Fruit fly (Drosophila melanogaster) whole organism, embryonic: ENCODE results near the gene CG34429.
A peak's percentile ranks its signal among the peaks of the same experiment; 100 is the strongest.

ENCODE experiments used
- Abd-B ChIP-seq: fragments of 200-800 bp; sonication (Bioruptor generic); optimal IDR thresholded peaks from 2 replicates; lab custom pipeline; 2018; ENCODE audit warnings: missing biosample characterization, mild to moderate bottlenecking, missing genetic modification characterization, moderate library complexity
- Aef1 ChIP-seq: fragments of 200-800 bp; sonication (Bioruptor generic); IDR thresholded peaks from 3 replicates; pipeline ENCODE4 v1.3.6; 2022; ENCODE audit warnings: missing biosample characterization, missing genetic modification characterization
- Antp ChIP-seq: fragments of 200-800 bp; sonication (Bioruptor generic); optimal IDR thresholded peaks from 3 replicates; lab custom pipeline; 2016; ENCODE audit warnings: missing biosample characterization, missing genetic modification characterization
- CG10565 ChIP-seq: fragments of 200-800 bp; sonication (Bioruptor generic); optimal IDR thresholded peaks from 3 replicates; lab custom pipeline; 2016; ENCODE audit warnings: missing biosample characterization, mild to moderate bottlenecking, missing genetic modification characterization
- CG11247 ChIP-seq: fragments of 200-800 bp; sonication (Bioruptor generic); IDR thresholded peaks from 2 replicates; pipeline ENCODE4 v1.3.6; 2022; ENCODE audit warnings: missing biosample characterization, missing genetic modification characterization
- CG12219 ChIP-seq: fragments of 200-800 bp; sonication (Bioruptor generic); optimal IDR thresholded peaks from 3 replicates; lab custom pipeline; 2018; ENCODE audit warnings: missing biosample characterization, mild to moderate bottlenecking, missing genetic modification characterization
- CG14014 ChIP-seq: fragments of 200-800 bp; sonication (Bioruptor generic); IDR thresholded peaks from 2 replicates; pipeline ENCODE4 v1.3.6; 2022; ENCODE audit warnings: missing biosample characterization, missing genetic modification characterization
- CG14441 ChIP-seq: fragments of 200-800 bp; sonication (Bioruptor generic); IDR thresholded peaks from 2 replicates; pipeline ENCODE4 v1.3.6; 2022; ENCODE audit warnings: missing biosample characterization, missing genetic modification characterization
- CG16813 ChIP-seq: fragments of 200-800 bp; sonication (Bioruptor generic); IDR thresholded peaks from 3 replicates; pipeline ENCODE4 v1.3.6; 2022; ENCODE audit warnings: missing biosample characterization, missing genetic modification characterization; ENCODE audit not compliant: partially characterized antibody
- CG17829 ChIP-seq: fragments of 200-800 bp; optimal IDR thresholded peaks from 2 replicates; lab custom pipeline; 2019; ENCODE audit warnings: missing biosample characterization, mild to moderate bottlenecking, missing genetic modification characterization, moderate library complexity
- CG1832 ChIP-seq: fragments of 200-800 bp; sonication (Bioruptor generic); optimal IDR thresholded peaks from 2 replicates; lab custom pipeline; 2017; ENCODE audit warnings: missing biosample characterization, mild to moderate bottlenecking, missing genetic modification characterization, inconsistent platforms
- CG18476 ChIP-seq: fragments of 200-800 bp; sonication (Bioruptor generic); optimal IDR thresholded peaks from 2 replicates; lab custom pipeline; 2016; ENCODE audit warnings: missing biosample characterization, mild to moderate bottlenecking, missing genetic modification characterization
- CG18764 ChIP-seq: fragments of 200-800 bp; sonication (Bioruptor generic); optimal IDR thresholded peaks from 3 replicates; lab custom pipeline; 2016; ENCODE audit warnings: missing biosample characterization, missing genetic modification characterization
- CG3163 ChIP-seq: fragments of 200-800 bp; sonication (Bioruptor generic); optimal IDR thresholded peaks from 3 replicates; lab custom pipeline; 2016; ENCODE audit warnings: missing biosample characterization, missing genetic modification characterization
- CG32532 ChIP-seq: fragments of 200-800 bp; sonication (Bioruptor generic); IDR thresholded peaks from 2 replicates; pipeline ENCODE4 v1.3.6; 2022; ENCODE audit warnings: missing biosample characterization, missing genetic modification characterization
- CG4328 ChIP-seq: fragments of 200-800 bp; sonication (Bioruptor generic); optimal IDR thresholded peaks from 3 replicates; lab custom pipeline; 2017; ENCODE audit warnings: missing biosample characterization, missing genetic modification reagents, missing genetic modification characterization
- CG5245 ChIP-seq: fragments of 200-800 bp; sonication (Bioruptor generic); optimal IDR thresholded peaks from 3 replicates; lab custom pipeline; 2016; ENCODE audit warnings: missing biosample characterization, missing genetic modification characterization
- CG6683 ChIP-seq: fragments of 200-800 bp; sonication (Bioruptor generic); optimal IDR thresholded peaks from 2 replicates; lab custom pipeline; 2017; ENCODE audit warnings: missing biosample characterization, mild to moderate bottlenecking, missing genetic modification characterization, missing genetic modification reagents
- CG8281 ChIP-seq: fragments of 200-800 bp; sonication (Bioruptor generic); optimal IDR thresholded peaks from 2 replicates; lab custom pipeline; 2018; ENCODE audit warnings: missing biosample characterization, mild to moderate bottlenecking, missing genetic modification characterization, moderate library complexity
- CG9609 ChIP-seq: fragments of 200-800 bp; sonication (Bioruptor generic); optimal IDR thresholded peaks from 3 replicates; lab custom pipeline; 2016; ENCODE audit warnings: missing biosample characterization, missing genetic modification characterization
- CG9797 ChIP-seq: fragments of 200-800 bp; sonication (Bioruptor generic); optimal IDR thresholded peaks from 3 replicates; lab custom pipeline; 2018; ENCODE audit warnings: missing biosample characterization, mild to moderate bottlenecking, missing genetic modification characterization
- CHES-1-like ChIP-seq: fragments of 200-800 bp; sonication (Bioruptor generic); optimal IDR thresholded peaks from 2 replicates; lab custom pipeline; 2016; ENCODE audit warnings: missing biosample characterization, missing genetic modification characterization
- Camta ChIP-seq: fragments of 200-800 bp; sonication (Bioruptor generic); optimal IDR thresholded peaks from 2 replicates; lab custom pipeline; 2016; ENCODE audit warnings: missing biosample characterization, missing genetic modification characterization
- Drgx ChIP-seq: fragments of 200-800 bp; sonication (Bioruptor generic); IDR thresholded peaks from 2 replicates; pipeline ENCODE4 v1.3.6; 2022; ENCODE audit warnings: missing biosample characterization, missing genetic modification characterization
- E2f2 ChIP-seq: fragments of 200-800 bp; sonication (Bioruptor generic); IDR thresholded peaks from 2 replicates; pipeline ENCODE4 v1.3.6; 2022; ENCODE audit warnings: missing biosample characterization, missing genetic modification characterization
- Fer1 ChIP-seq: fragments of 200-800 bp; sonication (Bioruptor generic); optimal IDR thresholded peaks from 2 replicates; lab custom pipeline; 2017; ENCODE audit warnings: missing biosample characterization, mild to moderate bottlenecking, missing genetic modification characterization
- HLHmδ ChIP-seq: fragments of 200-800 bp; sonication (Bioruptor generic); optimal IDR thresholded peaks from 2 replicates; lab custom pipeline; 2018; ENCODE audit warnings: missing biosample characterization, mild to moderate bottlenecking, missing genetic modification characterization, moderate library complexity
- HmgD ChIP-seq: fragments of 200-800 bp; sonication (Bioruptor generic); optimal IDR thresholded peaks from 3 replicates; lab custom pipeline; 2016; ENCODE audit warnings: missing biosample characterization, missing genetic modification characterization
- Lpt ChIP-seq: fragments of >200 bp; optimal IDR thresholded peaks from 2 replicates; lab custom pipeline; 2018; ENCODE audit warnings: missing biosample characterization, missing genetic modification characterization
- Mad ChIP-seq: fragments of 200-800 bp; sonication (Bioruptor generic); optimal IDR thresholded peaks from 2 replicates; lab custom pipeline; 2016; ENCODE audit warnings: missing biosample characterization, missing genetic modification characterization
- Med ChIP-seq: fragments of 200-800 bp; sonication (Bioruptor generic); peaks from one replicate; lab custom pipeline; 2016; ENCODE audit warnings: missing biosample characterization, missing genetic modification characterization, mild to moderate bottlenecking, inconsistent platforms, moderate library complexity
- Myb ChIP-seq: fragments of 200-800 bp; sonication (Bioruptor generic); optimal IDR thresholded peaks from 2 replicates; lab custom pipeline; 2016; ENCODE audit warnings: missing biosample characterization, missing genetic modification characterization
- abd-A ChIP-seq: fragments of 200-800 bp; sonication (Bioruptor generic); optimal IDR thresholded peaks from 3 replicates; lab custom pipeline; 2019; ENCODE audit warnings: missing biosample characterization, mild to moderate bottlenecking, missing genetic modification characterization, moderate library complexity
- ap ChIP-seq: fragments of 200-800 bp; sonication (Bioruptor generic); IDR thresholded peaks from 2 replicates; pipeline ENCODE4 v1.3.6; 2022; ENCODE audit warnings: missing biosample characterization, missing genetic modification characterization
- cad ChIP-seq: fragments of >200 bp; optimal IDR thresholded peaks from 2 replicates; lab custom pipeline; 2017; ENCODE audit warnings: missing biosample characterization, missing genetic modification characterization
- cato ChIP-seq: fragments of 200-800 bp; sonication (Bioruptor generic); optimal IDR thresholded peaks from 2 replicates; lab custom pipeline; 2016; ENCODE audit warnings: missing biosample characterization, missing genetic modification characterization, borderline replicate concordance
- danr ChIP-seq: fragments of 200-800 bp; sonication (Bioruptor generic); IDR thresholded peaks from 2 replicates; pipeline ENCODE4 v1.3.6; 2022; ENCODE audit warnings: missing biosample characterization, missing genetic modification characterization
- disco-r ChIP-seq: fragments of 200-800 bp; sonication (Bioruptor generic); optimal IDR thresholded peaks from 2 replicates; lab custom pipeline; 2016; ENCODE audit warnings: missing biosample characterization, missing genetic modification characterization
- hb ChIP-seq: fragments of 200-800 bp; sonication (Bioruptor generic); IDR thresholded peaks from 3 replicates; pipeline ENCODE4 v1.3.6; 2022; ENCODE audit warnings: missing biosample characterization, missing genetic modification characterization; ENCODE audit not compliant: partially characterized antibody
- hkb ChIP-seq, 2 experiments: fragments of 200-800 bp in 1 of 2; fragments of >200 bp in 1 of 2; sonication (Bioruptor generic) in 1 of 2; IDR thresholded peaks in 1 of 2; optimal IDR thresholded peaks in 1 of 2; 2 replicates each; pipeline versions ENCODE4 v1.3.6 to Lab custom; 2017 to 2022; ENCODE audit warnings: missing biosample characterization in 1 of 2, missing genetic modification characterization in 1 of 2
- lilli ChIP-seq: fragments of 200-800 bp; sonication (Bioruptor generic); optimal IDR thresholded peaks from 3 replicates; lab custom pipeline; 2016; ENCODE audit warnings: missing biosample characterization, missing genetic modification characterization
- ro ChIP-seq: fragments of 200-800 bp; sonication (Bioruptor generic); IDR thresholded peaks from 2 replicates; pipeline ENCODE4 v1.3.6; 2022; ENCODE audit warnings: missing biosample characterization, missing genetic modification characterization
- sens-2 ChIP-seq: fragments of 200-800 bp; sonication (Bioruptor generic); IDR thresholded peaks from 2 replicates; pipeline ENCODE4 v1.3.6; 2022; ENCODE audit warnings: missing biosample characterization, missing genetic modification characterization
- sim ChIP-seq: fragments of 200-800 bp; sonication (Bioruptor generic); IDR thresholded peaks from 2 replicates; pipeline ENCODE4 v1.3.6; 2022; ENCODE audit warnings: missing biosample characterization, missing genetic modification characterization
- slbo ChIP-seq: fragments of 200-800 bp; sonication (Bioruptor generic); IDR thresholded peaks from 2 replicates; pipeline ENCODE4 v1.3.6; 2022; ENCODE audit warnings: missing biosample characterization, missing genetic modification characterization
- sr ChIP-seq: fragments of 200-800 bp; sonication (Bioruptor generic); IDR thresholded peaks from 3 replicates; pipeline ENCODE4 v1.3.6; 2022; ENCODE audit warnings: missing biosample characterization, missing genetic modification characterization
- ttk ChIP-seq: fragments of 200-800 bp; sonication (Bioruptor generic); IDR thresholded peaks from 2 replicates; pipeline ENCODE4 v2.1.2; 2022; ENCODE audit warnings: missing biosample characterization, missing genetic modification characterization
- vnd ChIP-seq: fragments of 200-800 bp; sonication (Bioruptor generic); IDR thresholded peaks from 3 replicates; pipeline ENCODE4 v1.3.6; 2022; ENCODE audit warnings: missing biosample characterization, missing genetic modification characterization; ENCODE audit not compliant: partially characterized antibody
- wek ChIP-seq: fragments of 200-800 bp; sonication (Bioruptor generic); optimal IDR thresholded peaks from 3 replicates; lab custom pipeline; 2018; ENCODE audit warnings: missing biosample characterization, mild to moderate bottlenecking, missing genetic modification characterization, moderate library complexity
- zfh1 ChIP-seq: fragments of 200-800 bp; sonication (Bioruptor generic); IDR thresholded peaks from 3 replicates; pipeline ENCODE4 v1.3.6; 2022; ENCODE audit warnings: missing biosample characterization, missing genetic modification characterization

The CG34429 gene

dm6 chr3L:13022160-13022853, 40.5 kb upstream of the CG34429 start, which contains the start of gene Adk2 (continued):
- peak; percentile 75 for TF ChIP-seq CG32532 (GFP tag; lab: Robert Waterston, UW)
- TF ChIP-seq Fer1: no peak
- TF ChIP-seq hb (GFP tag; lab: Robert Waterston, UW): no peak
- TF ChIP-seq Med (GFP tag; lab: Kevin White, UChicago): peak; percentile 89
- peak; percentile 79 for TF ChIP-seq slbo
- no peak for TF ChIP-seq Abd-B
- TF ChIP-seq CG1832 (GFP tag; lab: Kevin White, UChicago): no peak
- no peak for TF ChIP-seq CG8281 (tag; lab: Kevin White, UChicago)
- no peak for TF ChIP-seq CHES-1-like
- peak; percentile 24; the same call in 1 of the 2 replicates for TF ChIP-seq ttk (GFP tag; lab: Robert Waterston, UW)
- TF ChIP-seq CG18764: peak; percentile 24
- peak; percentile 44 for TF ChIP-seq CG14014 (GFP tag; lab: Robert Waterston, UW)
- TF ChIP-seq HmgD (GFP tag; lab: Kevin White, UChicago): peak; percentile 12
- peak; percentile 55 for TF ChIP-seq CG14441
- no peak for TF ChIP-seq CG3163 (GFP tag; lab: Kevin White, UChicago)
- no peak for TF ChIP-seq CG6683
- TF ChIP-seq hkb (optimal IDR thresholded peaks at IDR 0.05; lab: Kevin White, UChicago): no peak
- TF ChIP-seq hkb (GFP tag; IDR thresholded peaks at IDR 0.05; lab: Robert Waterston, UW): 0 out of 2 replicates have a peak, but pooled peaks have one; percentile 26
- 0 out of 2 replicates have a peak, but pooled peaks have one; percentile 27 for TF ChIP-seq ro
- TF ChIP-seq Myb: no peak
- TF ChIP-seq sr (GFP tag; lab: Robert Waterston, UW): 0 out of 3 replicates have a peak, but pooled peaks have one; percentile 43
- TF ChIP-seq zfh1 (GFP tag; lab: Robert Waterston, UW): peak; percentile 61; the same call in 2 of the 3 replicates
- TF ChIP-seq HLHmδ: peak; percentile 74
- TF ChIP-seq Mad (GFP tag; lab: Kevin White, UChicago): no peak
- no peak for TF ChIP-seq CG4328 (GFP tag; lab: Kevin White, UChicago)
- no peak for TF ChIP-seq cato
- peak; percentile 60 for TF ChIP-seq CG11247 (GFP tag; lab: Robert Waterston, UW)
- TF ChIP-seq CG9797 (GFP tag; lab: Kevin White, UChicago): peak; percentile 75
- no peak for TF ChIP-seq sim (GFP tag; lab: Robert Waterston, UW)
- no peak for TF ChIP-seq Camta (GFP tag; lab: Kevin White, UChicago)
- no peak for TF ChIP-seq sens-2 (GFP tag; lab: Robert Waterston, UW)
- no peak for TF ChIP-seq abd-A (tag; lab: Kevin White, UChicago)
- TF ChIP-seq CG5245 (GFP tag; lab: Kevin White, UChicago): no peak
- no peak for TF ChIP-seq Antp (GFP tag; lab: Kevin White, UChicago)
- TF ChIP-seq CG16813: no peak; the same call in 2 of the 3 replicates
- TF ChIP-seq ap (GFP tag; lab: Robert Waterston, UW): no peak
- no peak for TF ChIP-seq CG10565 (GFP tag; lab: Kevin White, UChicago)
- no peak for TF ChIP-seq disco-r (GFP tag; lab: Kevin White, UChicago)
- no peak for TF ChIP-seq CG12219 (GFP tag; lab: Kevin White, UChicago)
- peak; percentile 40; the same call in 2 of the 3 replicates for TF ChIP-seq Aef1 (GFP tag; lab: Robert Waterston, UW)
- TF ChIP-seq CG9609 (GFP tag; lab: Kevin White, UChicago): peak; percentile 12
- no peak for TF ChIP-seq lilli
- no peak for TF ChIP-seq wek (GFP tag; lab: Kevin White, UChicago)
- peak; percentile 20; the same call in 1 of the 2 replicates for TF ChIP-seq E2f2
- peak; percentile 47; the same call in 1 of the 2 replicates for TF ChIP-seq Drgx
- TF ChIP-seq danr (GFP tag; lab: Robert Waterston, UW): no peak
- TF ChIP-seq vnd (GFP tag; lab: Robert Waterston, UW): no peak
- no peak for TF ChIP-seq CG17829 (tag; lab: Kevin White, UChicago)
- no peak for TF ChIP-seq cad
- TF ChIP-seq Lpt (GFP tag; lab: Kevin White, UChicago): no peak
- TF ChIP-seq CG18476 (GFP tag; lab: Kevin White, UChicago): no peak
